Worm (Caenorhabditis elegans): Measurements from ENCODE around the gene ubxn-5.
A peak's percentile ranks its signal among the peaks of the same experiment; 100 is the strongest.

ubxn-5 gene

DNA sequence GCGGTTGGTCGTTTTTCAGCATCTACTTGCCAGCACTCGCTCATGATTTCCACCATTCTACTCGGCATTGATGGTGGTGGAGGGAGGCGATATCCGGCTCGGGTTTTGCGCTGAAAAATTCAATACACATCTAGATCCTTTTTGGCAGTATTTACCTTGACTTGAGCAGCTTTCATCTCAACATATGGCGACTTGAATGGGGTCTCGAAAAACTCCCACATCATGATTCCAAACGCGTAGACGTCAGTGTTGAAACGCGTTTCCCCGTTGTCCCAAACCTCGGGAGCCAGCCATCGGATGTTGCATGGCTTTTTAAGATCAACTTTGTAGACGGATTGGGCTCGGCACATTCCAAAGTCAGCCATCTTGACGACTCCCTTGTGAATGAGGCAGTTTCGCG lies 35.8 kb downstream of the ubxn-5 start:
- TF ChIP-seq nhr-19 (GFP tag; conservative IDR thresholded peaks at IDR 0.05) (no peak), lsy-2 (tag; optimal IDR thresholded peaks at IDR 0.05) (no peak), vab-15 (tag; optimal IDR thresholded peaks at IDR 0.05) (no peak), skn-1 (tag; optimal IDR thresholded peaks at IDR 0.05) (no peak), tbx-2 (tag; optimal IDR thresholded peaks at IDR 0.05) (no peak), sptf-1 (tag; optimal IDR thresholded peaks at IDR 0.05) (no peak)

DNA sequence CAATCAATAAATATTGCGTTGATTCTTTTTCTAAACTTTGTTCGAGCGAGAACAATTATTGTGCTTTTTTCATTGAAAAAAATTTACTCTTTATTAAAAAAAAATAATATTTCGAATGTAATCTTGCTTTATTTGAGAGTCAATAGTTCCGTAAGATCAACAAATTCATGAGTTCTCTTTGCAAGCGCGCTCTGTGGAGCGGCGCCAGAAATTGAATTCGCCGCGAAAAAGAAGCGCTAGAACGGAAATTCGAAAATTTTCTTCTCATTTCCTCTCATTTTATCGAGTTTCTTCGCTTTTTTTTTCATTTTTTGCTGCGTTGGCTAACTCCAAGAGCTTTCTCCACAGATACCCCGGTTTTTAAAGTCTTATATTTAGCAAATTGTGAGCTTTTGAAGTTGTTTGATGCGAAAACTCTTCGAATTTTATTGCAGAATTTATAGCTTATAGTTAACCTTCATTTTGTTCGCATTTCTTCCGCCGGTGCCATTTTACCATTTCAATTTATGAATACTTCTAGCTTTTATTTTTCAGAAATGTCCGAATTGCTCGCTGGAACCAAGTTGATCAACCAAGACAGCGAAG lies 37.1 kb downstream of the ubxn-5 start, which contains the start of gene R05H5.3:
TSS of gene R05H5.3 (plus strand) at position 535 of the 585 bp plus-strand sequence.
- TF ChIP-seq egl-13 (tag; optimal IDR thresholded peaks at IDR 0.05) (no peak), nhr-90 (tag; optimal IDR thresholded peaks at IDR 0.05; ENCODE audit: poor library complexity) (no peak), sup-37 (GFP tag; optimal IDR thresholded peaks at IDR 0.05) (no peak), ceh-8 (GFP tag; optimal IDR thresholded peaks at IDR 0.05) (no peak), fkh-10 (GFP tag; optimal IDR thresholded peaks at IDR 0.05) (peak; percentile 75), nhr-28 (tag; optimal IDR thresholded peaks at IDR 0.05) (no peak), unc-98 (GFP tag; IDR thresholded peaks at IDR 0.05) (no peak), ces-1 (GFP tag; optimal IDR thresholded peaks at IDR 0.05) (peak; percentile 32), aly-2 (tag; optimal IDR thresholded peaks at IDR 0.05) (no peak), efl-3 (GFP tag; optimal IDR thresholded peaks at IDR 0.05) (no peak), unc-130 (tag; optimal IDR thresholded peaks at IDR 0.05) (no peak), ceh-90 (tag; optimal IDR thresholded peaks at IDR 0.05) (no peak), rnt-1 (tag; optimal IDR thresholded peaks at IDR 0.05) (peak; percentile 74), mdl-1 (tag; optimal IDR thresholded peaks at IDR 0.05) (no peak), nhr-77 (tag; optimal IDR thresholded peaks at IDR 0.05) (peak; percentile 46), vab-15 (tag; optimal IDR thresholded peaks at IDR 0.05) (no peak), ets-5 (GFP tag; IDR thresholded peaks at IDR 0.05) (no peak), nhr-12 (tag; optimal IDR thresholded peaks at IDR 0.05) (no peak), hlh-4 (tag; optimal IDR thresholded peaks at IDR 0.05) (no peak), tlp-1 (tag; optimal IDR thresholded peaks at IDR 0.05) (no peak), egl-27 (tag; optimal IDR thresholded peaks at IDR 0.05) (no peak), dsc-1 (tag; optimal IDR thresholded peaks at IDR 0.05) (no peak), unc-30 (tag; optimal IDR thresholded peaks at IDR 0.05) (no peak), mep-1 (tag; optimal IDR thresholded peaks at IDR 0.05) (no peak), lin-15B (tag; optimal IDR thresholded peaks at IDR 0.05) (peak; percentile 75), snu-23 (GFP tag; optimal IDR thresholded peaks at IDR 0.05) (no peak), mab-9 (GFP tag; IDR thresholded peaks at IDR 0.05) (no peak), ztf-11 (tag; optimal IDR thresholded peaks at IDR 0.05) (no peak), elt-3 (tag; optimal IDR thresholded peaks at IDR 0.05) (peak in 1 of 6 experiments; percentile 43), lsy-2 (tag; optimal IDR thresholded peaks at IDR 0.05) (peak; percentile 44 to 86), swsn-7 (tag; optimal IDR thresholded peaks at IDR 0.05) (peak; percentile 20), nhr-47 (tag; optimal IDR thresholded peaks at IDR 0.05) (no peak), nhr-85 (tag) (peak; percentile 49), pqm-1 (tag; optimal IDR thresholded peaks at IDR 0.05) (no peak), pag-3 (tag; optimal IDR thresholded peaks at IDR 0.05; ENCODE audit: borderline replicate concordance, insufficient read depth) (no peak), ama-1 (optimal IDR thresholded peaks at IDR 0.05) (no peak), sox-4 (tag; optimal IDR thresholded peaks at IDR 0.05) (no peak), hpl-2 (GFP tag; optimal IDR thresholded peaks at IDR 0.05) (no peak), lir-3 (tag; optimal IDR thresholded peaks at IDR 0.05; ENCODE audit: poor library complexity) (peak; percentile 37), zip-4 (GFP tag; optimal IDR thresholded peaks at IDR 0.05) (no peak), isw-1 (GFP tag; IDR thresholded peaks at IDR 0.05) (no peak), lin-13 (GFP tag; optimal IDR thresholded peaks at IDR 0.05) (peak; percentile 41), nhr-84 (tag; optimal IDR thresholded peaks at IDR 0.05) (no peak), elt-2 (tag; optimal IDR thresholded peaks at IDR 0.05) (no peak), dpl-1 (GFP tag; optimal IDR thresholded peaks at IDR 0.05) (peak; percentile 80 to 90 (median 87)), grh-1 (GFP tag; IDR thresholded peaks at IDR 0.05) (no peak), lin-35 (GFP tag; optimal IDR thresholded peaks at IDR 0.05) (peak; percentile 77 to 92)

Measured in whole organism, L1 larva.